Worm (Caenorhabditis elegans) whole organism, mixed stage, embryonic: ENCODE results near the gene oxi-1.

ENCODE experiments used
- bed-3 ChIP-seq: fragments of 200-800 bp; sonication (Bioruptor generic); optimal IDR thresholded peaks from 3 replicates; lab custom pipeline; 2018; ENCODE audit warnings: mild to moderate bottlenecking, missing genetic modification characterization, moderate library complexity, missing compliant biosample characterization
- ceh-43 ChIP-seq: fragments of 200-800 bp; sonication (Bioruptor generic); optimal IDR thresholded peaks from 2 replicates; lab custom pipeline; 2018; ENCODE audit warnings: mild to moderate bottlenecking, missing genetic modification characterization, moderate library complexity, missing compliant biosample characterization
- ceh-83 ChIP-seq: fragments of 200-800 bp; sonication (Bioruptor generic); optimal IDR thresholded peaks from 2 replicates; lab custom pipeline; 2018; ENCODE audit warnings: mild to moderate bottlenecking, missing genetic modification characterization, missing compliant biosample characterization
- ces-1 ChIP-seq: fragments of 150-350 bp; optimal IDR thresholded peaks from 2 replicates; lab custom pipeline; 2014; ENCODE audit warnings: missing biosample characterization, missing genetic modification reagents, missing genetic modification characterization
- cnd-1 ChIP-seq: fragments of 200-800 bp; sonication (Bioruptor generic); optimal IDR thresholded peaks from 2 replicates; lab custom pipeline; 2018; ENCODE audit warnings: mild to moderate bottlenecking, missing genetic modification characterization, missing compliant biosample characterization
- drap-1 ChIP-seq: fragments of 200-800 bp; sonication (Bioruptor generic); optimal IDR thresholded peaks from 3 replicates; lab custom pipeline; 2018; ENCODE audit warnings: mild to moderate bottlenecking, missing genetic modification characterization, missing compliant biosample characterization
- elt-1 ChIP-seq: sonication (generic microtip); optimal IDR thresholded peaks from 2 replicates; lab custom pipeline; 2017; ENCODE audit warnings: missing genetic modification characterization, mild to moderate bottlenecking, missing compliant biosample characterization, antibody characterized with exemption, moderate library complexity, borderline replicate concordance; ENCODE audit not compliant: insufficient read depth
- elt-3 ChIP-seq: fragments of 150-350 bp; optimal IDR thresholded peaks from 2 replicates; lab custom pipeline; 2014; ENCODE audit warnings: missing biosample characterization, missing genetic modification characterization
- flh-1 ChIP-seq: fragments of 200-800 bp; sonication (Bioruptor generic); optimal IDR thresholded peaks from 2 replicates; lab custom pipeline; 2018; ENCODE audit warnings: mild to moderate bottlenecking, missing genetic modification characterization, moderate library complexity, missing compliant biosample characterization
- hlh-1 ChIP-seq: fragments of 150-350 bp; optimal IDR thresholded peaks from 2 replicates; lab custom pipeline; 2014; ENCODE audit warnings: missing biosample characterization, missing genetic modification reagents, missing genetic modification characterization
- lin-13 ChIP-seq: fragments of 150-350 bp; optimal IDR thresholded peaks from 2 replicates; lab custom pipeline; 2014; ENCODE audit warnings: missing biosample characterization, missing genetic modification characterization
- lin-32 ChIP-seq: fragments of 200-800 bp; sonication (Bioruptor generic); optimal IDR thresholded peaks from 2 replicates; lab custom pipeline; 2018; ENCODE audit warnings: mild to moderate bottlenecking, missing genetic modification characterization, missing compliant biosample characterization
- lsy-2 ChIP-seq: fragments of 150-350 bp; optimal IDR thresholded peaks from 2 replicates; lab custom pipeline; 2014; ENCODE audit warnings: missing biosample characterization, missing genetic modification characterization
- mep-1 ChIP-seq: fragments of 150-350 bp; optimal IDR thresholded peaks from 2 replicates; lab custom pipeline; 2017; ENCODE audit warnings: missing biosample characterization, missing genetic modification reagents, missing genetic modification characterization, inconsistent platforms
- mls-2 ChIP-seq: sonication (generic microtip); optimal IDR thresholded peaks from 2 replicates; lab custom pipeline; 2016; ENCODE audit warnings: mild to moderate bottlenecking, missing genetic modification characterization, moderate library complexity, missing compliant biosample characterization
- nhr-28 ChIP-seq: fragments of 150-350 bp; optimal IDR thresholded peaks from 2 replicates; lab custom pipeline; 2014; ENCODE audit warnings: missing biosample characterization, missing genetic modification characterization
- pha-4 ChIP-seq: fragments of 150-350 bp; optimal IDR thresholded peaks from 2 replicates; lab custom pipeline; 2018; ENCODE audit warnings: missing biosample characterization, missing genetic modification reagents, missing genetic modification characterization
- sem-2 ChIP-seq: fragments of 200-800 bp; sonication (Bioruptor generic); optimal IDR thresholded peaks from 2 replicates; lab custom pipeline; 2018; ENCODE audit warnings: mild to moderate bottlenecking, missing genetic modification characterization, missing compliant biosample characterization
- sptf-1 ChIP-seq: sonication (generic microtip); optimal IDR thresholded peaks from 2 replicates; lab custom pipeline; 2017; ENCODE audit warnings: mild to moderate bottlenecking, missing genetic modification characterization, moderate library complexity, missing compliant biosample characterization
- unc-120 ChIP-seq: sonication (generic microtip); optimal IDR thresholded peaks from 2 replicates; lab custom pipeline; 2017; ENCODE audit warnings: missing genetic modification characterization, missing compliant biosample characterization; ENCODE audit not compliant: poor library complexity, severe bottlenecking
- unc-39 ChIP-seq: fragments of 150-350 bp; optimal IDR thresholded peaks from 2 replicates; lab custom pipeline; 2014; ENCODE audit warnings: missing biosample characterization, missing genetic modification characterization
- unc-62 ChIP-seq: fragments of 150-350 bp; optimal IDR thresholded peaks from 2 replicates; lab custom pipeline; 2014; ENCODE audit warnings: missing biosample characterization, missing genetic modification reagents, missing genetic modification characterization
- zip-8 ChIP-seq: fragments of 150-350 bp; optimal IDR thresholded peaks from 2 replicates; lab custom pipeline; 2014; ENCODE audit warnings: missing biosample characterization, missing genetic modification characterization
- ztf-11 ChIP-seq: fragments of 150-350 bp; optimal IDR thresholded peaks from 2 replicates; lab custom pipeline; 2014; ENCODE audit warnings: missing biosample characterization, missing genetic modification characterization

oxi-1 gene

ce11 chrIII:10888824-10889223 is 30.7 kb downstream of the oxi-1 start:
- TF ChIP-seq ceh-43 (GFP tag; lab: Kevin White, UChicago) (no peak), ztf-11 (tag; lab: Kevin White, UChicago) (no peak)

ce11 chrIII:10894220-10894619 is 36.1 kb downstream of the oxi-1 start, which contains the start of gene fbxb-87:
fbxb-87 (plus strand) TSS chrIII:10894520.
- TF ChIP-seq ztf-11 (tag; lab: Kevin White, UChicago) (no peak), drap-1 (no peak), zip-8 (tag; lab: Kevin White, UChicago) (no peak), sem-2 (GFP tag; lab: Kevin White, UChicago) (no peak), ceh-83 (GFP tag; lab: Kevin White, UChicago) (no peak), sptf-1 (tag; lab: Kevin White, UChicago) (no peak), pha-4 (tag; lab: Kevin White, UChicago) (no peak)

- no peak for TF ChIP-seq drap-1
- no peak for TF ChIP-seq sptf-1 (tag; lab: Kevin White, UChicago)
- no peak for TF ChIP-seq mls-2 (tag; lab: Kevin White, UChicago)
- TF ChIP-seq ces-1 (GFP tag; lab: Kevin White, UChicago): peak; percentile 74
- TF ChIP-seq mep-1 (tag; lab: Kevin White, UChicago): peak; percentile 53
- peak; percentile 5 for TF ChIP-seq lsy-2 (tag; lab: Kevin White, UChicago)
- TF ChIP-seq elt-1: no peak
- TF ChIP-seq, all 35 proteins: peak for 3
Measured at ce11 chrIII:10895817-10896413, 37.8 kb downstream of the oxi-1 start, which contains the start of gene com-1. com-1 (plus strand) TSS chrIII:10896363.

ce11 chrIII:10902341-10902740 is 44.3 kb downstream of the oxi-1 start, which contains the start of gene unc-119:
unc-119 (plus strand) TSS chrIII:10902641.
- TF ChIP-seq ceh-83 (GFP tag; lab: Kevin White, UChicago): no peak
- no peak for TF ChIP-seq mep-1 (tag; lab: Kevin White, UChicago)

ce11 chrIII:10903009-10903609 is 45.0 kb downstream of the oxi-1 start:
- TF ChIP-seq unc-120 (tag; lab: Kevin White, UChicago) (no peak), ces-1 (GFP tag; lab: Kevin White, UChicago) (peak; percentile 7), zip-8 (tag; lab: Kevin White, UChicago) (peak; percentile 96)

ce11 chrIII:10904320-10904961 is 46.4 kb downstream of the oxi-1 start:
- TF ChIP-seq flh-1 (GFP tag; lab: Kevin White, UChicago) (no peak), cnd-1 (tag; lab: Kevin White, UChicago) (no peak), elt-3 (tag; lab: Kevin White, UChicago) (no peak), bed-3 (GFP tag; lab: Kevin White, UChicago) (no peak), unc-62 (GFP tag; lab: Kevin White, UChicago) (no peak)

ce11 chrIII:10905112-10905511 is 47.0 kb downstream of the oxi-1 start:
- TF ChIP-seq unc-120 (tag; lab: Kevin White, UChicago) (peak; percentile 3), lin-32 (GFP tag; lab: Kevin White, UChicago) (no peak), lsy-2 (tag; lab: Kevin White, UChicago) (peak; percentile 6), hlh-1 (tag; lab: Kevin White, UChicago) (peak; percentile 89), flh-1 (GFP tag; lab: Kevin White, UChicago) (no peak), nhr-28 (tag; lab: Kevin White, UChicago) (no peak), lin-13 (no peak), unc-62 (GFP tag; lab: Kevin White, UChicago) (peak; percentile 68), mls-2 (tag; lab: Kevin White, UChicago) (no peak), ces-1 (GFP tag; lab: Kevin White, UChicago) (peak; percentile 93), unc-39 (no peak)
